Worm (Caenorhabditis elegans) whole organism, L4 larva: ENCODE measurements around the gene W08E12.7.

ENCODE experiments used
- T26A8.4 ChIP-seq: fragments of 200-800 bp; sonication (Bioruptor generic); IDR thresholded peaks from 2 replicates; pipeline ENCODE4 v1.3.6; 2022; ENCODE audit warnings: missing genetic modification characterization, missing compliant biosample characterization
- Y48G9A.11 ChIP-seq: fragments of 200-800 bp; sonication (Bioruptor generic); IDR thresholded peaks from 2 replicates; pipeline ENCODE4 v1.3.6; 2022; ENCODE audit warnings: missing genetic modification reagents, missing genetic modification characterization, missing compliant biosample characterization
- ZK337.2 ChIP-seq: fragments of 200-800 bp; sonication (Bioruptor generic); IDR thresholded peaks from 2 replicates; pipeline ENCODE4 v1.3.6; 2022; ENCODE audit warnings: missing genetic modification reagents, missing genetic modification characterization, missing compliant biosample characterization
- aha-1 ChIP-seq: fragments of 150-350 bp; peaks from one replicate; lab custom pipeline; 2014; ENCODE audit warnings: missing biosample characterization, missing genetic modification characterization
- ceh-28 ChIP-seq: fragments of 150-350 bp; optimal IDR thresholded peaks from 2 replicates; lab custom pipeline; 2014; ENCODE audit warnings: missing biosample characterization, missing genetic modification reagents, missing genetic modification characterization
- ceh-44 ChIP-seq: fragments of 200-800 bp; sonication (Bioruptor generic); IDR thresholded peaks from 2 replicates; pipeline ENCODE4 v1.3.6; 2022; ENCODE audit warnings: missing genetic modification reagents, missing genetic modification characterization, missing compliant biosample characterization
- ctbp-1 ChIP-seq: fragments of 200-800 bp; sonication (Bioruptor generic); IDR thresholded peaks from 2 replicates; pipeline ENCODE4 v1.3.6; 2022; ENCODE audit warnings: missing genetic modification reagents, missing genetic modification characterization, missing compliant biosample characterization
- daf-8 ChIP-seq: fragments of 200-800 bp; sonication (Bioruptor generic); IDR thresholded peaks from 2 replicates; pipeline ENCODE4 v1.3.6; 2022; ENCODE audit warnings: missing genetic modification characterization, missing compliant biosample characterization
- dmd-8 ChIP-seq: fragments of 200-800 bp; sonication (Bioruptor generic); IDR thresholded peaks from 2 replicates; pipeline ENCODE4 v1.3.6; 2022; ENCODE audit warnings: missing genetic modification characterization, missing compliant biosample characterization
- duxl-1 ChIP-seq: sonication (generic microtip); optimal IDR thresholded peaks from 2 replicates; lab custom pipeline; 2016; ENCODE audit warnings: mild to moderate bottlenecking, missing genetic modification characterization, moderate library complexity, missing compliant biosample characterization; ENCODE audit not compliant: poor library complexity
- dve-1 ChIP-seq: sonication (generic microtip); optimal IDR thresholded peaks from 2 replicates; lab custom pipeline; 2017; ENCODE audit warnings: antibody characterized with exemption, mild to moderate bottlenecking, missing genetic modification characterization, missing compliant biosample characterization; ENCODE audit not compliant: insufficient read depth
- fos-1 ChIP-seq: fragments of 150-350 bp; optimal IDR thresholded peaks from 2 replicates; lab custom pipeline; 2014; ENCODE audit warnings: missing biosample characterization, missing genetic modification characterization
- hlh-11 ChIP-seq: fragments of 200-800 bp; sonication (Bioruptor generic); optimal IDR thresholded peaks from 2 replicates; lab custom pipeline; 2018; ENCODE audit warnings: mild to moderate bottlenecking, missing genetic modification characterization, missing compliant biosample characterization
- hlh-30 ChIP-seq: sonication (generic microtip); optimal IDR thresholded peaks from 2 replicates; lab custom pipeline; 2017; ENCODE audit warnings: antibody characterized with exemption, mild to moderate bottlenecking, missing genetic modification characterization, missing compliant biosample characterization; ENCODE audit not compliant: insufficient read depth
- lim-7 ChIP-seq: fragments of 200-800 bp; sonication (Bioruptor generic); IDR thresholded peaks from 2 replicates; pipeline ENCODE4 v1.3.6; 2022; ENCODE audit warnings: missing genetic modification characterization, missing compliant biosample characterization
- lin-13 ChIP-seq: fragments of 150-350 bp; optimal IDR thresholded peaks from 2 replicates; lab custom pipeline; 2014; ENCODE audit warnings: missing biosample characterization, missing genetic modification reagents, missing genetic modification characterization
- lsy-2 ChIP-seq, 2 experiments: fragments of 150-350 bp in 1 of 2; sonication (generic microtip) in 1 of 2; optimal IDR thresholded peaks; 2 replicates each; lab custom pipeline; 2014 to 2017; ENCODE audit warnings: missing biosample characterization in 2 of 2, missing genetic modification characterization in 2 of 2
- madf-5 ChIP-seq, 2 experiments: fragments of 200-800 bp; sonication (Bioruptor generic); IDR thresholded peaks; 2 replicates each; pipeline ENCODE4 v1.3.6; 2022; ENCODE audit warnings: missing compliant biosample characterization in 2 of 2, missing genetic modification characterization in 2 of 2
- madf-9 ChIP-seq: fragments of 200-800 bp; sonication (Bioruptor generic); conservative IDR thresholded peaks from 2 replicates; pipeline ENCODE4 v1.3.6; 2022; ENCODE audit warnings: missing genetic modification reagents, missing genetic modification characterization, missing compliant biosample characterization
- mdl-1 ChIP-seq, 2 experiments: fragments of 150-350 bp in 1 of 2; sonication (generic microtip) in 1 of 2; optimal IDR thresholded peaks; 2 replicates each; lab custom pipeline; 2014 to 2017; ENCODE audit warnings: missing biosample characterization in 2 of 2, missing genetic modification characterization in 2 of 2
- mes-2 ChIP-seq: sonication (generic microtip); optimal IDR thresholded peaks from 2 replicates; lab custom pipeline; 2016; ENCODE audit warnings: missing genotype, mild to moderate bottlenecking, missing genetic modification characterization, missing compliant biosample characterization; ENCODE audit not compliant: poor library complexity, severe bottlenecking
- mxl-2 ChIP-seq: fragments of 200-800 bp; sonication (Bioruptor generic); conservative IDR thresholded peaks from 2 replicates; pipeline ENCODE4 v1.3.6; 2022; ENCODE audit warnings: missing genetic modification reagents, missing genetic modification characterization, missing compliant biosample characterization
- mxl-3 ChIP-seq: fragments of 200-800 bp; sonication (Bioruptor generic); optimal IDR thresholded peaks from 2 replicates; lab custom pipeline; 2018; ENCODE audit warnings: mild to moderate bottlenecking, missing genetic modification characterization, missing compliant biosample characterization
- nhr-10 ChIP-seq: fragments of 150-350 bp; optimal IDR thresholded peaks from 2 replicates; lab custom pipeline; 2014; ENCODE audit warnings: missing biosample characterization, missing genetic modification characterization
- nhr-102 ChIP-seq: sonication (generic microtip); optimal IDR thresholded peaks from 2 replicates; lab custom pipeline; 2016; ENCODE audit warnings: mild to moderate bottlenecking, missing genetic modification characterization, moderate library complexity, missing compliant biosample characterization
- nhr-111 ChIP-seq: fragments of 200-800 bp; sonication (Bioruptor generic); optimal IDR thresholded peaks from 2 replicates; lab custom pipeline; 2018; ENCODE audit warnings: mild to moderate bottlenecking, missing genetic modification characterization, missing compliant biosample characterization
- nhr-28 ChIP-seq: fragments of 150-350 bp; optimal IDR thresholded peaks from 2 replicates; lab custom pipeline; 2014; ENCODE audit warnings: missing biosample characterization, missing genetic modification characterization
- nhr-77 ChIP-seq: fragments of 150-350 bp; optimal IDR thresholded peaks from 2 replicates; lab custom pipeline; 2014; ENCODE audit warnings: missing biosample characterization, missing genetic modification characterization
- set-16 ChIP-seq: fragments of 200-800 bp; sonication (Bioruptor generic); IDR thresholded peaks from 2 replicates; pipeline ENCODE4 v1.3.6; 2022; ENCODE audit warnings: missing genetic modification reagents, missing genetic modification characterization, missing compliant biosample characterization
- spr-3 ChIP-seq: fragments of 200-800 bp; sonication (Bioruptor generic); optimal IDR thresholded peaks from 2 replicates; lab custom pipeline; 2018; ENCODE audit warnings: mild to moderate bottlenecking, missing genetic modification characterization, missing compliant biosample characterization
- zfp-2 ChIP-seq: sonication (generic microtip); optimal IDR thresholded peaks from 2 replicates; lab custom pipeline; 2016; ENCODE audit warnings: mild to moderate bottlenecking, missing genetic modification characterization, missing compliant biosample characterization
- zfp-3 ChIP-seq: fragments of 200-800 bp; sonication (Bioruptor generic); conservative IDR thresholded peaks from 2 replicates; pipeline ENCODE4 v1.3.6; 2022; ENCODE audit warnings: missing genetic modification reagents, missing genetic modification characterization, missing compliant biosample characterization
- zip-11 ChIP-seq: fragments of 200-800 bp; sonication (Bioruptor generic); IDR thresholded peaks from 2 replicates; pipeline ENCODE4 v1.3.6; 2022; ENCODE audit warnings: missing genetic modification characterization, missing compliant biosample characterization
- ztf-11 ChIP-seq: fragments of 150-350 bp; optimal IDR thresholded peaks from 2 replicates; lab custom pipeline; 2014; ENCODE audit warnings: missing biosample characterization, missing genetic modification characterization

W08E12.7 gene

ce11 chrIV:3278822-3279221 lies 16.1 kb upstream of the W08E12.7 start:
- TF ChIP-seq ZK337.2 (GFP tag; lab: Robert Waterston, UW) (0 out of 2 replicates have a peak, but pooled peaks have one; percentile 15), ceh-44 (GFP tag; lab: Robert Waterston, UW) (no peak), lin-13 (no peak), Y48G9A.11 (GFP tag; lab: Robert Waterston, UW) (no peak), fos-1 (tag; lab: Kevin White, UChicago) (no peak)

DNA sequence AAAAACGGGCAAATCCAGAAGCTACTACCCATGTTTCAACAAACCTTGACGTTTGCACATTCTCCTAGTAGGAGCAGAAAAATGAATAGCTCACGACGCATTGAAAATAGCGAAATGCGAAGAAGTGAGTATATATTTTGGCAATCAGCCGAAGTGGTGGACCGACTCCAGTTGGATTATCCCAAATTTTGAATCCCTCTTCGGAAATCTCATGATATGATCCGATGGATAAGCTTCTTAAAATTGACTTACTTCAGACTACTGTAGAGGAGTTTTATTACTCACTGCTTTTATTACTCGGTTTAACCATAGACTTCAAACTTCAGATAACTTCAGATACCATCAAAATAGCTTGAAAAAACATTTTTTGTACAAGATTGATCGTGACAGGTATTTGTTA lies 5.7 kb upstream of the W08E12.7 start, which contains the start of gene gcy-23:
gcy-23 (minus strand) TSS at position 101 of the 400 bp plus-strand sequence.
- TF ChIP-seq ztf-11 = no peak
- no peak for TF ChIP-seq lsy-2 (tag; optimal IDR thresholded peaks at IDR 0.05; lab: Kevin White, UChicago)
- TF ChIP-seq zfp-2 (tag; lab: Kevin White, UChicago) = no peak
- TF ChIP-seq aha-1 = no peak
- no peak for TF ChIP-seq nhr-102 (tag; lab: Kevin White, UChicago)
- no peak for TF ChIP-seq zfp-3 (GFP tag; lab: Robert Waterston, UW)
- no peak for TF ChIP-seq madf-5 (GFP tag; IDR thresholded peaks at IDR 0.05; lab: Robert Waterston, UW)
- TF ChIP-seq madf-9 (GFP tag; lab: Robert Waterston, UW) = no peak
- no peak for TF ChIP-seq mxl-2 (GFP tag; lab: Robert Waterston, UW)
- TF ChIP-seq spr-3 (GFP tag; lab: Kevin White, UChicago) = no peak
- TF ChIP-seq lin-13 = no peak
- TF ChIP-seq nhr-111 = no peak
- no peak for TF ChIP-seq daf-8 (GFP tag; lab: Robert Waterston, UW)
- no peak for TF ChIP-seq duxl-1
- TF ChIP-seq mdl-1 (tag; optimal IDR thresholded peaks at IDR 0.05; lab: Kevin White, UChicago) = no peak
- no peak for TF ChIP-seq ceh-28 (tag; lab: Kevin White, UChicago)

ce11 chrIV:3291977-3292561 lies 2.9 kb upstream of the W08E12.7 start, which contains the start of gene W08E12.8:
W08E12.8 (plus strand) TSS chrIV:3292371.
- peak; percentile 58 for TF ChIP-seq hlh-30 (tag; lab: Kevin White, UChicago)
- peak; percentile 3 for TF ChIP-seq hlh-11 (tag; lab: Kevin White, UChicago)
- TF ChIP-seq nhr-10 (tag; lab: Kevin White, UChicago) = no peak
- TF ChIP-seq nhr-77 (tag; lab: Kevin White, UChicago) = no peak
- TF ChIP-seq set-16 (GFP tag; lab: Robert Waterston, UW) = peak; percentile 66
- TF ChIP-seq lim-7 (GFP tag; lab: Robert Waterston, UW) = no peak
- TF ChIP-seq mes-2 = no peak
- TF ChIP-seq dmd-8 (GFP tag; lab: Robert Waterston, UW) = no peak
- no peak for TF ChIP-seq T26A8.4 (GFP tag; lab: Robert Waterston, UW)
- TF ChIP-seq mxl-3 (GFP tag; lab: Kevin White, UChicago) = peak; percentile 6
- TF ChIP-seq ctbp-1 (GFP tag; lab: Robert Waterston, UW) = no peak
- TF ChIP-seq nhr-28 (tag; lab: Kevin White, UChicago) = no peak
- no peak for TF ChIP-seq zip-11 (GFP tag; lab: Robert Waterston, UW)

ce11 chrIV:3293800-3294493 lies 988 bp upstream of the W08E12.7 start:
- TF ChIP-seq set-16 (GFP tag; lab: Robert Waterston, UW) (peak; percentile 31; the same call in 1 of the 2 replicates), dve-1 (tag; lab: Kevin White, UChicago) (no peak), hlh-30 (tag; lab: Kevin White, UChicago) (peak; percentile 20)
